Worm (Caenorhabditis elegans): Measurements from ENCODE around the gene ZK757.1.

DNA sequence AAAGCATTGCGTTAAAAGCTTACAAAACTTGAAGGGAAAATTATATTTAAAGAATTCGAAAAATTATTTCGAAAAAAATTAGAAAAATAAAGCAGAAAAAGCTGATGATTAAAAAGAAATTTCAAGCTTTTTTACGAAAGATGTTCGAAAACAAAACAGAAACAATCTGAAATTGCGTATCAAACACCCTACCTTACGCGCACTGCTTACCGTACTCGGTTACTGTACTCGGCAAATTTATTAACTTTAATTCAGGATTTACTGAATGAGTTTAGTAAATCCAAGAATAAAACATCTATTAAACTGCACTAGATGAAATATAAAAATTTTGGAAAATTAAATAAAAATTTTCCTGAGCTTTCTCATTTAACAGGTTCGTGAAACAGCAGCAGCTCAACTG lies 8.5 kb downstream of the ZK757.1 start:
- no peak for TF ChIP-seq snpc-4 (tag; optimal IDR thresholded peaks at IDR 0.05)
- TF ChIP-seq sptf-1 (tag; optimal IDR thresholded peaks at IDR 0.05), result no peak
- TF ChIP-seq ces-1 (GFP tag; optimal IDR thresholded peaks at IDR 0.05), result no peak
- no peak for TF ChIP-seq egl-27 (tag; optimal IDR thresholded peaks at IDR 0.05)
- no peak for TF ChIP-seq mep-1 (tag; optimal IDR thresholded peaks at IDR 0.05)
- no peak for TF ChIP-seq lin-15B (tag; optimal IDR thresholded peaks at IDR 0.05)
